Worm (Caenorhabditis elegans): ENCODE measurements around the gene C18E9.2.

C18E9.2 gene

DNA sequence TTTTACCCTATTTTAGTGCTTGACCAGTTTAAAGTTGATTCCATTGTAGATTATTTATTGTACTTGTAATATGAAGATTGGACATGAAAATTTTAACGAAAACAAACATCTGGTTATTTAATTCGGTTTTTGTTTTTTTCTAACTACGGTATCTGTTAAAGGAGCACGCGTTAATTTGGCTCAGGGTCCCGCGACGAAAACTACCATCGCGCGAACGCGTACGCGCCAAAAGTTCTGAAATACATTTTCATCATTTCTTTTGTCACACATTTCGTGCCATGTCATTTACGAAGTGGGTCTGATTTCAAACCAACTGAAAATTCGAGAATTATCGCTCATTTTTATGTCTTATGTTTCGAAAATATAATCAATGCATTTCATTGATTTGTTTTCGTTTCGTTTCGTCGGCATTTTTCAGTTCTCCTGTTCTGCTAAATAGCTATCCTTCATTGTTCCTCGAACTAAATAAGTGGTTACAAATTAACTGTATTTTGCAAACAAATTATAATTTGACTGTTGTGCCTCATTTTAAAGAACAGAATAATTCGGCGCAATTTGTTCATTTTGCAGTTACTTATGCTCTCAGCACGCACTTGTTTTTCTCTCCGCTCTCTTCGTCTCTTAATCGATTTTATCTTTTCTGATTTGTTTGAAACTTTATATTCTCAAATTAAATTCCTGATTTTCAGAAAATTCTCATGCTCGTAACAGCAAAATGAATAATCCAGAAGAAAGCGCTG, 30.9 kb upstream of the C18E9.2 start, which contains the start of gene T21B10.3 (continued):
- TF ChIP-seq tag-97 (GFP tag; IDR thresholded peaks at IDR 0.05) = no peak
- peak; percentile 88 for TF ChIP-seq Y48G9A.11 (GFP tag; IDR thresholded peaks at IDR 0.05)
- TF ChIP-seq F44E2.7 (GFP tag; IDR thresholded peaks at IDR 0.05) = no peak
- no peak for TF ChIP-seq nhr-6 (tag; optimal IDR thresholded peaks at IDR 0.05)
- no peak for TF ChIP-seq F10B5.3 (tag; optimal IDR thresholded peaks at IDR 0.05)
- no peak for TF ChIP-seq dmd-9 (GFP tag; IDR thresholded peaks at IDR 0.05)
- peak; percentile 91 for TF ChIP-seq zfp-3 (GFP tag; conservative IDR thresholded peaks at IDR 0.05)
- no peak for TF ChIP-seq skn-1 (tag; optimal IDR thresholded peaks at IDR 0.05)
- no peak for TF ChIP-seq set-16 (GFP tag; IDR thresholded peaks at IDR 0.05)
- no peak for TF ChIP-seq ztf-7 (tag; optimal IDR thresholded peaks at IDR 0.05)
- no peak for TF ChIP-seq egl-43 (GFP tag; IDR thresholded peaks at IDR 0.05)
- peak; percentile 31; the same call in 1 of the 2 replicates for TF ChIP-seq madf-9 (GFP tag; conservative IDR thresholded peaks at IDR 0.05)
- no peak for TF ChIP-seq zag-1 (tag; optimal IDR thresholded peaks at IDR 0.05)
- TF ChIP-seq D1046.2 (GFP tag; IDR thresholded peaks at IDR 0.05) = 0 out of 2 replicates have a peak, but pooled peaks have one; percentile 61
- no peak for TF ChIP-seq nhr-11 (tag; optimal IDR thresholded peaks at IDR 0.05)
- peak; percentile 93 for TF ChIP-seq unc-130 (GFP tag; optimal IDR thresholded peaks at IDR 0.05)
- no peak for TF ChIP-seq lin-29 (GFP tag; IDR thresholded peaks at IDR 0.05)
- TF ChIP-seq saeg-2 (GFP tag; IDR thresholded peaks at IDR 0.05) = no peak
- no peak for TF ChIP-seq nhr-77 (tag; optimal IDR thresholded peaks at IDR 0.05)
- no peak for TF ChIP-seq F26F4.8 (GFP tag; conservative IDR thresholded peaks at IDR 0.05)
- TF ChIP-seq nhr-237 (tag; optimal IDR thresholded peaks at IDR 0.05) = no peak
- TF ChIP-seq T20F7.1 (GFP tag; optimal IDR thresholded peaks at IDR 0.05) = peak; percentile 22
- TF ChIP-seq spr-1 (tag; optimal IDR thresholded peaks at IDR 0.05) = no peak
- peak; percentile 86 for TF ChIP-seq lin-38 (GFP tag; IDR thresholded peaks at IDR 0.05)

DNA sequence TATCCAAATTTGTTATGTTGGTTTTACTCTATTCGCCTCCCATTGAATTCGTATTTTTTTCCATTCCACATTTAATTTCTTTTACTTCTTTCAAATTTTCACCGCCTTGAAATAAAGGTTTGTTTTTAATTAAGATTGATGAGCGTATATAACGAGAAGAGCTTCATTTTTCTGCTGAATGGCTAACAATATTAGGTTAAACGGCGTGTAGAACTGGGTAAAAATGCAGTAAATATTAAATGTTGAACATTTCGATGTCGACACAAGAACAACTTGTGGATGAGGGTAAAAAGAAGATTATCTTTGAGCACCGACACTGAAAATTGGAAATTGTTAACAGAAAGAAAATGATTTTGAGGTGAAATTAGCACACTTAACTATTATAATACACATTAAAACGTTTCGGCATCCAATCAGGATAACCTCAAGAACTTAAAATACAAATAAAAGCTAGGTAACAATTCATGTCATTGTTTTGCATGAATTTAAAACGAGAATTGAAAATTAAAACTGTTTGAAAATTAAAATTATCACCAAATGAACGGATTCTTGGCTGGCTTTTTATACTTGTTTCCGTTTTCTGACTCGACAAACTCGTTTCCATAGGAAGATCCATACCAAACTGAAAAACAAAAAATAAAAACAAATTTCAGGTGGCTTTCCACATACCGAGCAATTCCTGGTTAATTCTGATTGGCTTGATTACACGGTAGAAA, 25.7 kb upstream of the C18E9.2 start:
- TF ChIP-seq unc-62 (GFP tag; optimal IDR thresholded peaks at IDR 0.05 in 1 of 2) (peak in 1 of 2 experiments; percentile 14), unc-62 (tag; optimal IDR thresholded peaks at IDR 0.05) (no peak), Y48G9A.11 (GFP tag; IDR thresholded peaks at IDR 0.05) (peak; percentile 15; the same call in 1 of the 2 replicates), T20F7.1 (GFP tag; optimal IDR thresholded peaks at IDR 0.05) (peak; percentile 15), snpc-1.2 (GFP tag; IDR thresholded peaks at IDR 0.05) (peak; percentile 18; the same call in 1 of the 2 replicates), lin-39 (tag; optimal IDR thresholded peaks at IDR 0.05) (no peak), lir-3 (tag; optimal IDR thresholded peaks at IDR 0.05) (no peak), aha-1 (tag) (peak; percentile 91), arid-1 (GFP tag; conservative IDR thresholded peaks at IDR 0.05) (0 out of 2 replicates have a peak, but pooled peaks have one; percentile 30), lin-38 (GFP tag; IDR thresholded peaks at IDR 0.05) (peak; percentile 30), mes-2 (tag; optimal IDR thresholded peaks at IDR 0.05; ENCODE audit: poor library complexity, severe bottlenecking) (no peak), tag-97 (GFP tag; IDR thresholded peaks at IDR 0.05) (no peak), nhr-111 (GFP tag; optimal IDR thresholded peaks at IDR 0.05) (no peak), Y5F2A.4 (GFP tag; optimal IDR thresholded peaks at IDR 0.05) (no peak)

DNA sequence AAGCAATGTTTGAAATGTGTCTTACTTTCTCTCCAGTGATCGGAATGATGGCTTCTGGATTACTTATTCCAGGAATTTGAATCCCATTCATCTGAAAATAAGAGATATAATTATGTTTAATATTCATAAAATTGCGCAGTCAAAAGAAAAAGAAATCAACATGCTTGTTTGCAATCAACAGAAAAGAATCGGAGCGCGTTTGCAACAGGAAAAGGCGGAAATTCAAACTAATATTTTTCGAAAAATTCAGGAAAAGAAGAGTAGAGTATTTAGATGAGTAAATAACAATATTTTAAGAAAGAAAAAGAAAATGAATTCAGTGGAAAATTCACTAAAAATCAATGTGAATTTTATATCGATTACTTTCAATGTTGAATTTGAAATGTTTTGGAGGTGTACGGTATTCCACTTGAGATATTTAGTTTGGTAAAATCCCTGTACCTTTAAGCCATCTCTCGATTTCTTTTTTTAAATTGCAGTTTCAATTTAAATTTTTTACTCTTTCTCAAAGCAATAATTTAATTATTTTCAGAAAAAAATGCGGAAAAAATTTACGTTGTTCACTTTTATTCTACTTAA, 24.4 kb upstream of the C18E9.2 start, which contains the start of the genes set-17 and T21B10.4:
TSS of gene set-17 (minus strand) at position 127 of the 579 bp plus-strand sequence.
TSS of gene T21B10.4 (plus strand) at position 533 of the 579 bp plus-strand sequence.
- TF ChIP-seq F37D6.2 (tag; optimal IDR thresholded peaks at IDR 0.05) (no peak), dpl-1 (GFP tag; optimal IDR thresholded peaks at IDR 0.05) (peak; percentile 79), daf-16 (GFP tag; optimal IDR thresholded peaks at IDR 0.05) (no peak), daf-16 (tag; optimal IDR thresholded peaks at IDR 0.05) (peak; percentile 71), nhr-6 (tag; optimal IDR thresholded peaks at IDR 0.05) (peak; percentile 18), unc-130 (GFP tag; optimal IDR thresholded peaks at IDR 0.05) (no peak), jun-1 (tag; optimal IDR thresholded peaks at IDR 0.05) (no peak), spr-1 (tag; optimal IDR thresholded peaks at IDR 0.05) (no peak), fkh-10 (GFP tag; optimal IDR thresholded peaks at IDR 0.05) (no peak), lsy-2 (tag; optimal IDR thresholded peaks at IDR 0.05) (peak in 1 of 2 experiments; percentile 39), nhr-111 (GFP tag; optimal IDR thresholded peaks at IDR 0.05) (no peak), lim-7 (GFP tag; IDR thresholded peaks at IDR 0.05) (no peak), lir-3 (tag; optimal IDR thresholded peaks at IDR 0.05) (no peak), lin-38 (GFP tag; IDR thresholded peaks at IDR 0.05) (peak; percentile 58)
